Fruit fly (Drosophila melanogaster): ENCODE measurements around the gene CG33502.
"Not testable (repeated sequence)": the region's sequence is repeated elsewhere in the genome, so short reads cannot be mapped to it uniquely, and the experiment has no call there.

- not testable (repeated sequence) for TF ChIP-seq Dll, pan, psq (optimal IDR thresholded peaks at IDR 0.05)
These were observed 12.3 kb upstream of the CG33502 start, which contains the start of gene CG32500 for dm6 chrX:21623641-21624040.
